Worm (Caenorhabditis elegans) whole organism, L2 larva: ENCODE results near the gene irld-61.

Source experiments
- C34F6.9 ChIP-seq: fragments of 150-350 bp; optimal IDR thresholded peaks from 2 replicates; lab custom pipeline; 2014; ENCODE audit warnings: missing biosample characterization, missing genetic modification characterization
- Y55F3AM.14 ChIP-seq: fragments of 200-800 bp; sonication (Bioruptor generic); optimal IDR thresholded peaks from 2 replicates; lab custom pipeline; 2018; ENCODE audit warnings: mild to moderate bottlenecking, missing genetic modification characterization, missing compliant biosample characterization
- ZK546.5 ChIP-seq: sonication (generic microtip); optimal IDR thresholded peaks from 2 replicates; lab custom pipeline; 2017; ENCODE audit warnings: missing biosample characterization, missing genetic modification characterization
- ama-1 ChIP-seq: fragments of 150-350 bp; optimal IDR thresholded peaks from 2 replicates; lab custom pipeline; 2018; ENCODE audit warnings: inconsistent platforms
- blmp-1 ChIP-seq: sonication (generic microtip); optimal IDR thresholded peaks from 2 replicates; lab custom pipeline; 2017; ENCODE audit warnings: missing genetic modification characterization, mild to moderate bottlenecking, missing compliant biosample characterization, antibody characterized with exemption, moderate library complexity; ENCODE audit not compliant: insufficient read depth
- ceh-82 ChIP-seq: fragments of 150-350 bp; optimal IDR thresholded peaks from 2 replicates; lab custom pipeline; 2014; ENCODE audit warnings: missing biosample characterization, missing genetic modification characterization
- crh-2 ChIP-seq: sonication (generic microtip); optimal IDR thresholded peaks from 2 replicates; lab custom pipeline; 2017; ENCODE audit warnings: missing biosample characterization, missing genetic modification characterization
- dmd-4 ChIP-seq: sonication (generic microtip); optimal IDR thresholded peaks from 2 replicates; lab custom pipeline; 2017; ENCODE audit warnings: missing biosample characterization, missing genetic modification characterization
- egl-27 ChIP-seq: sonication (generic microtip); optimal IDR thresholded peaks from 3 replicates; lab custom pipeline; 2017; ENCODE audit warnings: missing biosample characterization, missing genetic modification reagents, missing genetic modification characterization
- elt-3 ChIP-seq: sonication (generic microtip); optimal IDR thresholded peaks from 2 replicates; lab custom pipeline; 2017; ENCODE audit warnings: missing biosample characterization, missing genetic modification characterization
- gmeb-1 ChIP-seq: fragments of 150-350 bp; optimal IDR thresholded peaks from 2 replicates; lab custom pipeline; 2014; ENCODE audit warnings: missing biosample characterization, missing genetic modification characterization
- lin-11 ChIP-seq: fragments of 150-350 bp; sonication (generic microtip); optimal IDR thresholded peaks from 2 replicates; lab custom pipeline; 2014; ENCODE audit warnings: missing biosample characterization, missing genetic modification characterization, inconsistent platforms, mixed read lengths
- lin-39 ChIP-seq: fragments of 150-350 bp; optimal IDR thresholded peaks from 2 replicates; lab custom pipeline; 2014; ENCODE audit warnings: missing biosample characterization, missing genetic modification reagents, missing genetic modification characterization
- lsy-2 ChIP-seq, 2 experiments: fragments of 150-350 bp in 1 of 2; sonication (generic microtip) in 1 of 2; optimal IDR thresholded peaks; 2 replicates each; lab custom pipeline; 2014 to 2017; ENCODE audit warnings: missing biosample characterization in 2 of 2, missing genetic modification characterization in 2 of 2
- mab-5 ChIP-seq: fragments of 150-350 bp; optimal IDR thresholded peaks from 2 replicates; lab custom pipeline; 2014; ENCODE audit warnings: missing biosample characterization, missing genetic modification characterization
- mbf-1 ChIP-seq: sonication (generic microtip); optimal IDR thresholded peaks from 2 replicates; lab custom pipeline; 2017; ENCODE audit warnings: missing biosample characterization, missing genetic modification characterization
- mdl-1 ChIP-seq, 2 experiments: fragments of 150-350 bp in 1 of 2; sonication (generic microtip) in 1 of 2; optimal IDR thresholded peaks; 2 replicates each; lab custom pipeline; 2017; ENCODE audit warnings: missing biosample characterization in 2 of 2, missing genetic modification characterization in 2 of 2
- nhr-10 ChIP-seq: sonication (generic microtip); optimal IDR thresholded peaks from 2 replicates; lab custom pipeline; 2017; ENCODE audit warnings: missing biosample characterization, missing genetic modification characterization
- nhr-11 ChIP-seq: fragments of 150-350 bp; optimal IDR thresholded peaks from 2 replicates; lab custom pipeline; 2014; ENCODE audit warnings: missing biosample characterization, missing genetic modification characterization
- nhr-12 ChIP-seq: fragments of 150-350 bp; optimal IDR thresholded peaks from 2 replicates; lab custom pipeline; 2014; ENCODE audit warnings: missing biosample characterization, missing genetic modification characterization
- nhr-129 ChIP-seq: fragments of 150-350 bp; optimal IDR thresholded peaks from 2 replicates; lab custom pipeline; 2014; ENCODE audit warnings: missing biosample characterization, missing genetic modification characterization
- nhr-21 ChIP-seq: fragments of 150-350 bp; optimal IDR thresholded peaks from 2 replicates; lab custom pipeline; 2014; ENCODE audit warnings: missing biosample characterization, missing genetic modification characterization
- nhr-23 ChIP-seq: fragments of 150-350 bp; optimal IDR thresholded peaks from 2 replicates; lab custom pipeline; 2014; ENCODE audit warnings: missing biosample characterization, missing genetic modification reagents, missing genetic modification characterization
- nhr-237 ChIP-seq: fragments of 150-350 bp; optimal IDR thresholded peaks from 2 replicates; lab custom pipeline; 2014; ENCODE audit warnings: missing biosample characterization, missing genetic modification characterization
- nhr-25 ChIP-seq: fragments of 150-350 bp; sonication (generic microtip); optimal IDR thresholded peaks from 3 replicates; lab custom pipeline; 2014; ENCODE audit warnings: missing biosample characterization, missing genetic modification characterization
- nhr-6 ChIP-seq: fragments of 150-350 bp; optimal IDR thresholded peaks from 2 replicates; lab custom pipeline; 2014; ENCODE audit warnings: missing biosample characterization, missing genetic modification characterization
- peb-1 ChIP-seq: fragments of 150-350 bp; optimal IDR thresholded peaks from 2 replicates; lab custom pipeline; 2014; ENCODE audit warnings: missing biosample characterization, missing genetic modification characterization
- sma-3 ChIP-seq: sonication (generic microtip); optimal IDR thresholded peaks from 2 replicates; lab custom pipeline; 2016; ENCODE audit warnings: missing genetic modification reagents, missing genetic modification characterization, missing compliant biosample characterization
- sma-9 ChIP-seq, 2 experiments: fragments of 150-350 bp in 1 of 2; sonication (generic microtip) in 1 of 2; optimal IDR thresholded peaks; 2 replicates each; lab custom pipeline; 2014 to 2016; ENCODE audit warnings: missing genetic modification characterization in 2 of 2, mild to moderate bottlenecking in 1 of 2, missing biosample characterization in 1 of 2, missing compliant biosample characterization in 1 of 2, missing genetic modification reagents in 1 of 2, moderate library complexity in 1 of 2
- unc-55 ChIP-seq: fragments of 150-350 bp; sonication (generic microtip); optimal IDR thresholded peaks from 3 replicates; lab custom pipeline; 2014; ENCODE audit warnings: missing biosample characterization, missing genetic modification reagents, missing genetic modification characterization
- zag-1 ChIP-seq: fragments of 150-350 bp; optimal IDR thresholded peaks from 2 replicates; lab custom pipeline; 2014; ENCODE audit warnings: missing biosample characterization, missing genetic modification characterization
- ztf-1 ChIP-seq: fragments of 200-800 bp; sonication (Bioruptor generic); conservative IDR thresholded peaks from 2 replicates; pipeline ENCODE4 v1.3.6; 2022; ENCODE audit warnings: missing genetic modification characterization, missing compliant biosample characterization
- ztf-11 ChIP-seq: sonication (generic microtip); optimal IDR thresholded peaks from 2 replicates; lab custom pipeline; 2017; ENCODE audit warnings: missing biosample characterization, missing genetic modification characterization
- ztf-4 ChIP-seq: fragments of 150-350 bp; optimal IDR thresholded peaks from 2 replicates; lab custom pipeline; 2014; ENCODE audit warnings: missing biosample characterization, missing genetic modification characterization

The irld-61 gene

DNA sequence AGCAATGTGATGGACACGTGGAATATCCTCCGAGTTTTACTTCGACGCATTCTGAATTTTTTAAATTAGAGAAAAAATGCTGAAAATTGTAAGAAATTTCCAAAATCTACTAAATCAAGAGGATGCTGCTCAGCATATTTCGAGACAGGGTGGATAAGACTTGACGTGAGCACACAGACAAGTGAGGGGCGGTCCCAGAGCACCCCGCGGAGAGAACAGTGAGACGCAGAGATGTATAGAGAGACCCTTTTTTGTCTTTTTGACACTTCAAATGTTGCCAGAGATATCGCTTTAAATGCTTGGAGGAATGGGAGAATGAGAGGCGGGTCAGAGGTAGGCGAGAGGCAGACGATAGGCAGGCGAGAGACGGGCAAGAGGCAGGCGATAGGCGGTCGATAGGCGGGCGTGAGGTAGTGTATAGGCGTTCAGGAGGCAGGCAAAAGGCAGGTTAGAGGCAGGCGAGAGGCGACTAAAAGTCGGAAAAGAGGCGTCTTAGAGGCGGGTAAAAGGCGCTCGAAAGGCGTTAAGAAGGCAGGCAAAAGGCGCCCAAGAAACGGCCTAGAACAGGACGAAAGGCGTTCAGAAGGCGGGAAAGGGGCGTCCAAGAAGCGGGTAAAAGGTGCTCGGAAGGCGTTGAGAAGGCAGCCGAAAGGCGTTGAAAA, 15.5 kb downstream of the irld-61 start, which contains the start of gene gab-1:
Gene gab-1 (minus strand): TSS at position 51 of the 662 bp plus-strand sequence.
- TF ChIP-seq blmp-1 (tag; lab: Kevin White, UChicago): no peak
- TF ChIP-seq ceh-82: no peak
- TF ChIP-seq zag-1 (tag; lab: Kevin White, UChicago): no peak
- no peak for TF ChIP-seq peb-1
- no peak for TF ChIP-seq nhr-12 (tag; lab: Kevin White, UChicago)
- no peak for TF ChIP-seq dmd-4 (tag; lab: Kevin White, UChicago)
- no peak for TF ChIP-seq nhr-6 (tag; lab: Kevin White, UChicago)
- TF ChIP-seq lin-39 (tag; lab: Kevin White, UChicago): no peak
- TF ChIP-seq ztf-11 (tag; lab: Kevin White, UChicago): no peak
- no peak for TF ChIP-seq nhr-21 (tag; lab: Kevin White, UChicago)
- TF ChIP-seq mab-5 (tag; lab: Kevin White, UChicago): no peak
- TF ChIP-seq ZK546.5: no peak

- TF ChIP-seq unc-55 (GFP tag; lab: Kevin White, UChicago): no peak
- no peak for TF ChIP-seq Y55F3AM.14 (GFP tag; lab: Kevin White, UChicago)
- no peak for TF ChIP-seq C34F6.9 (tag; lab: Kevin White, UChicago)
- TF ChIP-seq nhr-10 (tag; lab: Kevin White, UChicago): no peak
- no peak for TF ChIP-seq nhr-12 (tag; lab: Kevin White, UChicago)
- TF ChIP-seq ztf-11 (tag; lab: Kevin White, UChicago): no peak
- TF ChIP-seq crh-2 (tag; lab: Kevin White, UChicago): no peak
- no peak for TF ChIP-seq blmp-1 (tag; lab: Kevin White, UChicago)
- TF ChIP-seq sma-9 (GFP tag; optimal IDR thresholded peaks at IDR 0.05; lab: Kevin White, UChicago): no peak
- TF ChIP-seq sma-9 (tag; optimal IDR thresholded peaks at IDR 0.05; lab: Kevin White, UChicago): no peak
- TF ChIP-seq ztf-1 (GFP tag; lab: Robert Waterston, UW): no peak
- no peak for TF ChIP-seq sma-3
- no peak for TF ChIP-seq ama-1 (lab: Kevin White, UChicago)
- no peak for TF ChIP-seq lin-39 (tag; lab: Kevin White, UChicago)
- no peak for TF ChIP-seq lsy-2 (tag; optimal IDR thresholded peaks at IDR 0.05; lab: Kevin White, UChicago)
- no peak for TF ChIP-seq nhr-25 (tag; lab: Kevin White, UChicago)
- no peak for TF ChIP-seq nhr-23
- no peak for TF ChIP-seq peb-1
- TF ChIP-seq mbf-1 (tag; lab: Kevin White, UChicago): no peak
Observed at ce11 chrIII:12783878-12784277, 19.5 kb downstream of the irld-61 start.

- no peak for TF ChIP-seq zag-1 (tag; lab: Kevin White, UChicago)
- no peak for TF ChIP-seq mab-5 (tag; lab: Kevin White, UChicago)
- TF ChIP-seq C34F6.9 (tag; lab: Kevin White, UChicago): no peak
- TF ChIP-seq mdl-1 (tag; optimal IDR thresholded peaks at IDR 0.05; lab: Kevin White, UChicago): no peak
- TF ChIP-seq, all 48 proteins: peak for 0
Observed at ce11 chrIII:12784854-12785253, 20.5 kb downstream of the irld-61 start, which contains the start of gene lgc-37. TSS of gene lgc-37 (plus strand) at chrIII:12785154.

ce11 chrIII:12785427-12785826, 21.1 kb downstream of the irld-61 start:
- TF ChIP-seq lin-39 (tag; lab: Kevin White, UChicago): no peak
- TF ChIP-seq peb-1: no peak
- TF ChIP-seq nhr-129 (tag; lab: Kevin White, UChicago): no peak
- no peak for TF ChIP-seq nhr-237
- no peak for TF ChIP-seq lin-11 (tag; lab: Kevin White, UChicago)
- TF ChIP-seq elt-3 (tag; lab: Kevin White, UChicago): no peak
- no peak for TF ChIP-seq crh-2 (tag; lab: Kevin White, UChicago)
- TF ChIP-seq nhr-11: no peak
- no peak for TF ChIP-seq gmeb-1 (tag; lab: Kevin White, UChicago)
- TF ChIP-seq mab-5 (tag; lab: Kevin White, UChicago): no peak

DNA sequence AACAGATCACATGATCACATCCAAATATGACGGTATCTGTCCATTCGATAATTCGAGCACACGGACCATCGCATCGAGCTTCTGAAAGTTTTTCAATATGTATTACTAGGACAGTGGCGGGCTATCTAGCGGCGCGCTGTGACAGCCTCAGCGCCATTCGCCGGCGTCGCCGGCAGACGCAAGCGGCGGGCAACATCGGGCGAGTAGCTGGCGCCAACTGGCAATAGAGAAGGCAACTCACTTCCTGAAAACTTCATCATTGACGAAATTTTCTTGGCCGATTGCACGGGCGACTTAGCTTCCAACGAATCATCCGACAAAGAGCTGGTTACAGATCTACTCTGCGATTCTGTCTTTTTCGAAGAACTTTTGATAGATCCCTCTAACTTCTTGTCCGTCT, 23.9 kb downstream of the irld-61 start:
- TF ChIP-seq egl-27 (tag; lab: Kevin White, UChicago) (no peak), ztf-4 (no peak)
